Worm (Caenorhabditis elegans) whole organism, L1 larva: ENCODE results near the gene lge-1.

Experiments used
- mdl-1 ChIP-seq, 2 experiments: fragments of 150-350 bp; optimal IDR thresholded peaks; 2 replicates each; lab custom pipeline; 2014 to 2017; ENCODE audit warnings: missing biosample characterization in 2 of 2, missing genetic modification characterization in 2 of 2, inconsistent platforms in 1 of 2
- pax-3 ChIP-seq: fragments of 200-800 bp; sonication (Bioruptor generic); optimal IDR thresholded peaks from 2 replicates; lab custom pipeline; 2018; ENCODE audit warnings: mild to moderate bottlenecking, missing genetic modification characterization, moderate library complexity, missing compliant biosample characterization

DNA sequence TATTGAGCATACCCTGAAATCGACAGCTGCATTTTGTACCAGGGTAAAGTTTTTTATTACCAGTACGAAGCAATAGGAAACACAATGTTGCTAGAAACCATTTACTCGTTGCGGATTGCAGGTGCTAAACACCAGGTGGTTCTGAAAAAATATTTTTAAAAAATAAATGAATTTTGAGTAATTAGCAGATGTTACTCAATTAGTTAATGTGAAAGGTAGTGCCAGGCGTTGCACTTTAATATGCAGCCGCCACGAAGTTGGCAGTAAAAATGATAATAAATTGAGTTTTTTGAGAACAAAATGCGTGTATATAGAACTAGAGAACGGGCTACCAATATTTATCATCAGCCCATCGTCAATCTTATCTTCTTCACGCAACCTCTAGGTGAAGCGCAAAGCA is 46.7 kb upstream of the lge-1 start, which contains the start of gene nstp-9:
- TF ChIP-seq mdl-1 (tag; optimal IDR thresholded peaks at IDR 0.05; lab: Kevin White, UChicago) (no peak), pax-3 (tag; lab: Kevin White, UChicago) (no peak)
